Worm (Caenorhabditis elegans): ENCODE results near the gene dhhc-9.

The dhhc-9 gene

ce11 chrX:2439728-2440127 lies 37.9 kb upstream of the dhhc-9 start (continued):
- TF ChIP-seq ceh-20 (GFP tag; IDR thresholded peaks at IDR 0.05) (no peak), pqm-1 (tag; optimal IDR thresholded peaks at IDR 0.05) (peak; percentile 67), zip-2 (tag; optimal IDR thresholded peaks at IDR 0.05) (no peak), lin-1 (GFP tag; IDR thresholded peaks at IDR 0.05) (no peak), dmd-6 (GFP tag; IDR thresholded peaks at IDR 0.05) (peak; percentile 59), ceh-44 (GFP tag; IDR thresholded peaks at IDR 0.05) (no peak), ceh-82 (tag; optimal IDR thresholded peaks at IDR 0.05) (no peak), zfp-3 (GFP tag; conservative IDR thresholded peaks at IDR 0.05) (no peak), daf-16 (GFP tag; optimal IDR thresholded peaks at IDR 0.05) (no peak), daf-16 (tag; optimal IDR thresholded peaks at IDR 0.05) (peak; percentile 96), Y5F2A.4 (GFP tag; optimal IDR thresholded peaks at IDR 0.05) (no peak), snpc-1.2 (GFP tag; IDR thresholded peaks at IDR 0.05) (no peak), aha-1 (tag) (no peak), madf-9 (GFP tag; conservative IDR thresholded peaks at IDR 0.05) (no peak), gei-8 (GFP tag; optimal IDR thresholded peaks at IDR 0.05) (no peak), nhr-28 (tag; optimal IDR thresholded peaks at IDR 0.05) (peak; percentile 64), lin-39 (tag; optimal IDR thresholded peaks at IDR 0.05) (no peak), lim-7 (GFP tag; IDR thresholded peaks at IDR 0.05) (no peak), hif-1 (tag; optimal IDR thresholded peaks at IDR 0.05) (no peak), ceh-28 (tag; optimal IDR thresholded peaks at IDR 0.05) (no peak), ZK546.5 (tag; optimal IDR thresholded peaks at IDR 0.05) (no peak), ceh-32 (tag; optimal IDR thresholded peaks at IDR 0.05; ENCODE audit: poor library complexity) (no peak), daf-12 (tag; optimal IDR thresholded peaks at IDR 0.05) (no peak), D1046.2 (GFP tag; IDR thresholded peaks at IDR 0.05) (no peak), F44E2.7 (GFP tag; IDR thresholded peaks at IDR 0.05) (no peak), lsy-2 (tag; optimal IDR thresholded peaks at IDR 0.05) (no peak), nhr-42 (GFP tag; IDR thresholded peaks at IDR 0.05) (no peak)

- peak; percentile 41 for TF ChIP-seq hlh-30 (tag; optimal IDR thresholded peaks at IDR 0.05; ENCODE audit: insufficient read depth)
- TF ChIP-seq spr-3 (GFP tag; optimal IDR thresholded peaks at IDR 0.05) = no peak
- no peak for TF ChIP-seq ceh-28 (tag; optimal IDR thresholded peaks at IDR 0.05)
- no peak for TF ChIP-seq egl-27 (tag; optimal IDR thresholded peaks at IDR 0.05)
- no peak for TF ChIP-seq F26F4.8 (GFP tag; conservative IDR thresholded peaks at IDR 0.05)
Measured at ce11 chrX:2439309-2439708, 37.5 kb upstream of the dhhc-9 start.

- TF ChIP-seq zag-1 (tag; optimal IDR thresholded peaks at IDR 0.05) (no peak), hlh-30 (tag; optimal IDR thresholded peaks at IDR 0.05; ENCODE audit: insufficient read depth) (no peak), unc-62 (GFP tag; optimal IDR thresholded peaks at IDR 0.05 in 1 of 2) (no peak), unc-62 (tag; optimal IDR thresholded peaks at IDR 0.05) (no peak)
Measured at ce11 chrX:2438857-2439256, 37.0 kb upstream of the dhhc-9 start, which contains the start of gene gid-2. Gene gid-2 (minus strand): TSS chrX:2438957.

ce11 chrX:2435353-2435752 lies 33.5 kb upstream of the dhhc-9 start:
- TF ChIP-seq set-16 (GFP tag; IDR thresholded peaks at IDR 0.05) (peak; percentile 35; the same call in 1 of the 2 replicates), nhr-48 (tag; optimal IDR thresholded peaks at IDR 0.05) (peak; percentile 29), zip-2 (tag; optimal IDR thresholded peaks at IDR 0.05) (no peak), tag-97 (GFP tag; IDR thresholded peaks at IDR 0.05) (no peak), F44E2.7 (GFP tag; IDR thresholded peaks at IDR 0.05) (no peak), dve-1 (tag; optimal IDR thresholded peaks at IDR 0.05; ENCODE audit: insufficient read depth) (peak; percentile 14), hlh-11 (tag; optimal IDR thresholded peaks at IDR 0.05) (peak; percentile 35), lin-13 (GFP tag; optimal IDR thresholded peaks at IDR 0.05) (peak; percentile 19), dmd-8 (GFP tag; IDR thresholded peaks at IDR 0.05) (0 out of 2 replicates have a peak, but pooled peaks have one; percentile 39), rbr-2 (tag; optimal IDR thresholded peaks at IDR 0.05) (no peak), hmg-1.1 (GFP tag; IDR thresholded peaks at IDR 0.05) (0 out of 2 replicates have a peak, but pooled peaks have one; percentile 9), ctbp-1 (GFP tag; IDR thresholded peaks at IDR 0.05) (no peak), saeg-2 (GFP tag; IDR thresholded peaks at IDR 0.05) (no peak), dmd-6 (GFP tag; IDR thresholded peaks at IDR 0.05) (peak; percentile 60)
